Worm (Caenorhabditis elegans) whole organism, mixed stage, embryonic: ENCODE measurements around the gene arx-6.

Source experiments
- blmp-1 ChIP-seq: fragments of 150-350 bp; optimal IDR thresholded peaks from 2 replicates; lab custom pipeline; 2014; ENCODE audit warnings: missing biosample characterization, missing genetic modification characterization
- ces-1 ChIP-seq: fragments of 150-350 bp; optimal IDR thresholded peaks from 2 replicates; lab custom pipeline; 2014; ENCODE audit warnings: missing biosample characterization, missing genetic modification reagents, missing genetic modification characterization
- nhr-28 ChIP-seq: fragments of 150-350 bp; optimal IDR thresholded peaks from 2 replicates; lab custom pipeline; 2014; ENCODE audit warnings: missing biosample characterization, missing genetic modification characterization
- nhr-76 ChIP-seq: sonication (generic microtip); optimal IDR thresholded peaks from 2 replicates; lab custom pipeline; 2017; ENCODE audit warnings: missing biosample characterization, missing genetic modification characterization
- snpc-4 ChIP-seq: fragments of 150-350 bp; optimal IDR thresholded peaks from 2 replicates; lab custom pipeline; 2014; ENCODE audit warnings: missing biosample characterization, missing genetic modification characterization
- unc-39 ChIP-seq: fragments of 150-350 bp; optimal IDR thresholded peaks from 2 replicates; lab custom pipeline; 2014; ENCODE audit warnings: missing biosample characterization, missing genetic modification characterization

DNA sequence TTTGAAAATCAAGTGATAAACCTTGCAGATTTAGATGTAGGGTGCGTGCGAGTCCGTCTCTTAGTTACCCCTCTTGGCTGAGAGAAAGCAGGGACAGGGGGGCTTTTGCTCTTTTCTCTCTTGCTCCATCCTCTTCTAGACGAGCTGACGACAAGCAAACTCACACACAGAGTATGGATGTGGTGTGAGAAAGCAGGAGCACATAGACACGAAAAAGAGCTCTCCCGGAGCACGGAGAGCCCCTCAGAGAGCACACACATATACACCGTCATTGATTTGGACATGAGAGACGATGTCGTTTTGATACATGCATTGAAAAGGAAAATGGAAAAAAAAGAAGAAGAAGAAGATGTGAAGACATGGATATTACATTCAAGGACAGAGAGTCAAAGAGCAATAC lies 2.8 kb upstream of the arx-6 start:
- TF ChIP-seq ces-1 (GFP tag; lab: Kevin White, UChicago) (peak; percentile 21), snpc-4 (no peak), nhr-76 (tag; lab: Kevin White, UChicago) (no peak), unc-39 (tag; lab: Kevin White, UChicago) (no peak), nhr-28 (no peak), blmp-1 (tag; lab: Kevin White, UChicago) (no peak)
